Fruit fly (Drosophila melanogaster) Kc167 (cell line): ENCODE results near the gene CG13793.
"Not testable (repeated sequence)": the region's sequence is repeated elsewhere in the genome, so short reads cannot be mapped to it uniquely, and the experiment has no call there.

Source experiments
- Myc ChIP-seq: fragments of >200 bp; optimal IDR thresholded peaks from 2 replicates; lab custom pipeline; 2017; ENCODE audit warnings: missing external identifiers
- h ChIP-seq: fragments of >200 bp; optimal IDR thresholded peaks from 3 replicates; lab custom pipeline; 2018; ENCODE audit warnings: missing external identifiers
- psq ChIP-seq: fragments of >200 bp; optimal IDR thresholded peaks from 2 replicates; lab custom pipeline; 2017; ENCODE audit warnings: missing external identifiers
- ttk ChIP-seq: sonication (Bioruptor generic); optimal IDR thresholded peaks from 2 replicates; lab custom pipeline; 2017; ENCODE audit warnings: missing external identifiers

- not testable (repeated sequence) for TF ChIP-seq h; Myc (lab: Kevin White, UChicago); ttk (lab: Kevin White, UChicago); psq (lab: Kevin White, UChicago)
Measured at dm6 chr2L:7738709-7739108, 19.4 kb upstream of the CG13793 start, which contains the start of gene CG31904.
